5 fruit fly cellular contexts compared by ENCODE assay signal in the genomic region with DNA sequence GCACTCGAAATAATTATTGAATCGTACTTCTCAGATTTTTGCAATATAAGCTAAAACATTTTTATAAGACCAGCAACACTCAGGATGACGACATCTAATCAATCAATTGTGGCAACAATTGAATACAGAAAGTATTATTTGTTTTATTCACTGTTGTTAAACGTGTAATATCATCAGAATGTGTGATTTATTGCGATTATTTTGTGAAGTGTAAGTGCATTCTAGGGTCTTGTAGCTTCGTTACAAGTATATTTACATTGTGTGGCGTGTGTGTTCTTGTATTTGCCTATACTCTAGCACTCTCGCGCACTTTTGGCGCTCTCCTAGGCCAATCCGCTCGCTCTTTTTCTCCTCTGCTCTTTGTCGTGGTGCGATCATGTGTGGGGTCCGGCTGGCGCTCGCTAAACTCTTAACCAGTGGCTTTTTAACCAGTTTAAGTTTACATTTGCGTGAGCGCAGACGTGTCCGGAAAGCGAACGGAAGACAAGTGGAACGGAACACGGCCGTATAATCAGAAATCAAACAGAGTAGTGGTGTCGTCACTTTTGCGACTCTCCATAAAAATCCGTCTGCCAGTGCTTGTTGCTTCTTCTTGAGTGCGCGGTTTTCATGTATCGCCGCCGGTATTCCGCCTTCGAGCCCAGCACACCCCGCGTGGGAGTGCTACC.
TF ChIP-seq lines count a peak whose summit lies in the region.

No protein-coding gene starts in this region.

TF ChIP-seq in whole organism, adult, 20 proteins besides CTCF, POLR2A, EP300 and RAD21 (continued from another document):
- peak; percentile 74 for TF ChIP-seq Clk (GFP tag; optimal IDR thresholded peaks at IDR 0.05; lab: Kevin White, UChicago)
- peak; percentile 63 for TF ChIP-seq toe (GFP tag; optimal IDR thresholded peaks at IDR 0.05; lab: Kevin White, UChicago)
- TF ChIP-seq kay (GFP tag; lab: Kevin White, UChicago; ENCODE audit: borderline replicate concordance) = no peak
- no peak for TF ChIP-seq cnc (optimal IDR thresholded peaks at IDR 0.05; lab: Kevin White, UChicago)

TF ChIP-seq in whole organism, embryonic, 481 proteins besides CTCF, POLR2A, EP300 and RAD21 (continued from another document and continues in another):
- peak; percentile 93 for TF ChIP-seq Drgx (GFP tag; IDR thresholded peaks at IDR 0.05; lab: Robert Waterston, UW)
- TF ChIP-seq Neu2 (GFP tag; optimal IDR thresholded peaks at IDR 0.05; lab: Kevin White, UChicago; ENCODE audit: borderline replicate concordance) = no peak
- TF ChIP-seq CG8359 (GFP tag; optimal IDR thresholded peaks at IDR 0.05; lab: Kevin White, UChicago; ENCODE audit: borderline replicate concordance) = peak; percentile 71
- peak; percentile 50 for TF ChIP-seq Dek (tag; optimal IDR thresholded peaks at IDR 0.05; lab: Kevin White, UChicago)
- peak; percentile 60 for TF ChIP-seq trh (GFP tag; optimal IDR thresholded peaks at IDR 0.05; lab: Kevin White, UChicago)
- no peak for TF ChIP-seq CG16813 (GFP tag; IDR thresholded peaks at IDR 0.05; lab: Robert Waterston, UW; ENCODE audit: partially characterized antibody)
- peak; percentile 80 for TF ChIP-seq ci (GFP tag; IDR thresholded peaks at IDR 0.05; lab: Robert Waterston, UW)
- TF ChIP-seq CG3838 (GFP tag; optimal IDR thresholded peaks at IDR 0.05; lab: Kevin White, UChicago) = no peak
- TF ChIP-seq grau (tag; optimal IDR thresholded peaks at IDR 0.05; lab: Kevin White, UChicago) = peak; percentile 86
- peak; percentile 51; the same call in 1 of the 2 replicates for TF ChIP-seq Atf6 (GFP tag; IDR thresholded peaks at IDR 0.05; lab: Robert Waterston, UW)
- TF ChIP-seq Rx (GFP tag; IDR thresholded peaks at IDR 0.05; lab: Robert Waterston, UW) = no peak; the same call in none of the 2 replicates
- peak; percentile 66 for TF ChIP-seq CG10565 (GFP tag; optimal IDR thresholded peaks at IDR 0.05; lab: Kevin White, UChicago)
- TF ChIP-seq Tbp (GFP tag; optimal IDR thresholded peaks at IDR 0.05; lab: Kevin White, UChicago) = no peak
- TF ChIP-seq CG1529 (GFP tag; optimal IDR thresholded peaks at IDR 0.05; lab: Kevin White, UChicago) = peak; percentile 91
- TF ChIP-seq CHES-1-like (GFP tag; optimal IDR thresholded peaks at IDR 0.05; lab: Kevin White, UChicago) = peak; percentile 54
- TF ChIP-seq Vsx1 (GFP tag; optimal IDR thresholded peaks at IDR 0.05; lab: Kevin White, UChicago) = peak; percentile 76
- TF ChIP-seq Camta (GFP tag; optimal IDR thresholded peaks at IDR 0.05; lab: Kevin White, UChicago) = peak; percentile 88
- TF ChIP-seq CG1602 (GFP tag; optimal IDR thresholded peaks at IDR 0.05; lab: Kevin White, UChicago) = peak; percentile 82
- peak; percentile 78 for TF ChIP-seq CG9727 (GFP tag; optimal IDR thresholded peaks at IDR 0.05; lab: Kevin White, UChicago)
- no peak for TF ChIP-seq Dp (GFP tag; optimal IDR thresholded peaks at IDR 0.05; lab: Kevin White, UChicago)
- TF ChIP-seq wdn (GFP tag; IDR thresholded peaks at IDR 0.05; lab: Robert Waterston, UW) = no peak
- peak; percentile 25 for TF ChIP-seq CG30020 (tag; optimal IDR thresholded peaks at IDR 0.05; lab: Kevin White, UChicago)
- peak; percentile 84 for TF ChIP-seq salm (tag; optimal IDR thresholded peaks at IDR 0.05; lab: Kevin White, UChicago)
- peak; percentile 81 for TF ChIP-seq chn (GFP tag; optimal IDR thresholded peaks at IDR 0.05; lab: Kevin White, UChicago)
- peak; percentile 72 for TF ChIP-seq CG30431 (GFP tag; optimal IDR thresholded peaks at IDR 0.05; lab: Kevin White, UChicago)
- peak; percentile 51 for TF ChIP-seq CG2116 (GFP tag; optimal IDR thresholded peaks at IDR 0.05; lab: Kevin White, UChicago)
- no peak for TF ChIP-seq lbe (GFP tag; optimal IDR thresholded peaks at IDR 0.05; lab: Kevin White, UChicago)
- TF ChIP-seq mld (GFP tag; IDR thresholded peaks at IDR 0.05; lab: Robert Waterston, UW; ENCODE audit: partially characterized antibody) = no peak
- TF ChIP-seq CG11695 (GFP tag; IDR thresholded peaks at IDR 0.05; lab: Robert Waterston, UW) = peak; percentile 76

TF ChIP-seq in whole organism, prepupa, 60 proteins besides CTCF, POLR2A, EP300 and RAD21 (continued from another document and continues in another):
- TF ChIP-seq CG4318 (GFP tag; optimal IDR thresholded peaks at IDR 0.05; lab: Kevin White, UChicago) (peak; percentile 94), fkh (GFP tag; optimal IDR thresholded peaks at IDR 0.05; lab: Kevin White, UChicago) (peak; percentile 90), CG32006 (GFP tag; optimal IDR thresholded peaks at IDR 0.05; lab: Kevin White, UChicago) (peak; percentile 98), CG6808 (GFP tag; optimal IDR thresholded peaks at IDR 0.05; lab: Kevin White, UChicago) (peak; percentile 81), vri (GFP tag; optimal IDR thresholded peaks at IDR 0.05; lab: Kevin White, UChicago) (peak; percentile 55), Sox15 (GFP tag; optimal IDR thresholded peaks at IDR 0.05; lab: Kevin White, UChicago) (peak; percentile 86), CG8632 (GFP tag; optimal IDR thresholded peaks at IDR 0.05; lab: Kevin White, UChicago) (peak; percentile 86), fd85E (GFP tag; optimal IDR thresholded peaks at IDR 0.05; lab: Kevin White, UChicago) (peak; percentile 77), CG7368 (GFP tag; optimal IDR thresholded peaks at IDR 0.05; lab: Kevin White, UChicago) (peak; percentile 84), achi (GFP tag; optimal IDR thresholded peaks at IDR 0.05; lab: Kevin White, UChicago) (peak; percentile 92), dac (GFP tag; optimal IDR thresholded peaks at IDR 0.05; lab: Kevin White, UChicago) (peak; percentile 91), Lpt (GFP tag; optimal IDR thresholded peaks at IDR 0.05; lab: Kevin White, UChicago) (peak; percentile 95), OdsH (GFP tag; optimal IDR thresholded peaks at IDR 0.05; lab: Kevin White, UChicago) (peak; percentile 95), CG10669 (GFP tag; optimal IDR thresholded peaks at IDR 0.05; lab: Kevin White, UChicago) (peak; percentile 90), CG11294 (GFP tag; IDR thresholded peaks at IDR 0.05; lab: Robert Waterston, UW) (peak; percentile 88), Gug (GFP tag; IDR thresholded peaks at IDR 0.05; lab: Robert Waterston, UW) (peak; percentile 91), Hr39 (GFP tag; optimal IDR thresholded peaks at IDR 0.05; lab: Kevin White, UChicago) (peak; percentile 90), CG3032 (tag; optimal IDR thresholded peaks at IDR 0.05; lab: Kevin White, UChicago) (peak; percentile 87), Sox14 (GFP tag; optimal IDR thresholded peaks at IDR 0.05; lab: Kevin White, UChicago) (peak; percentile 96), esn (GFP tag; optimal IDR thresholded peaks at IDR 0.05; lab: Kevin White, UChicago) (peak; percentile 91), svp (GFP tag; lab: Kevin White, UChicago) (peak; percentile 97), Hr38 (GFP tag; optimal IDR thresholded peaks at IDR 0.05; lab: Kevin White, UChicago) (peak; percentile 10), CG15336 (GFP tag; IDR thresholded peaks at IDR 0.05; lab: Robert Waterston, UW) (peak; percentile 95), spab (GFP tag; optimal IDR thresholded peaks at IDR 0.05; lab: Kevin White, UChicago) (peak; percentile 88), CG8119 (GFP tag; IDR thresholded peaks at IDR 0.05; lab: Robert Waterston, UW) (peak; percentile 92), Smox (GFP tag; optimal IDR thresholded peaks at IDR 0.05; lab: Kevin White, UChicago) (peak; percentile 85), eg (GFP tag; IDR thresholded peaks at IDR 0.05; lab: Robert Waterston, UW) (peak; percentile 91), pdm3 (GFP tag; optimal IDR thresholded peaks at IDR 0.05; lab: Kevin White, UChicago) (peak; percentile 96), Blimp-1 (GFP tag; optimal IDR thresholded peaks at IDR 0.05; lab: Kevin White, UChicago) (peak; percentile 13), acj6 (GFP tag; optimal IDR thresholded peaks at IDR 0.05; lab: Kevin White, UChicago) (peak; percentile 94), salr (GFP tag; optimal IDR thresholded peaks at IDR 0.05; lab: Kevin White, UChicago) (peak; percentile 84 to 97)

TF ChIP-seq in whole organism, pupa, 21 proteins besides CTCF, POLR2A, EP300 and RAD21 (continued from another document):
- TF ChIP-seq gl (tag; optimal IDR thresholded peaks at IDR 0.05; lab: Kevin White, UChicago) (peak; percentile 79), CG10348 (GFP tag; IDR thresholded peaks at IDR 0.05; lab: Robert Waterston, UW) (peak; percentile 73; the same call in 1 of the 2 replicates)

TF ChIP-seq in whole organism, wandering third instar larva, 38 proteins besides CTCF, POLR2A, EP300 and RAD21 (continued from another document):
- TF ChIP-seq Hr83 (GFP tag; optimal IDR thresholded peaks at IDR 0.05; lab: Kevin White, UChicago; ENCODE audit: poor library complexity, severe bottlenecking) = no peak
- TF ChIP-seq Rel (GFP tag; optimal IDR thresholded peaks at IDR 0.05; lab: Kevin White, UChicago) = no peak
- TF ChIP-seq Rel (tag; optimal IDR thresholded peaks at IDR 0.05; lab: Kevin White, UChicago) = no peak
- TF ChIP-seq Dif (GFP tag; optimal IDR thresholded peaks at IDR 0.05; lab: Kevin White, UChicago; ENCODE audit: partially characterized antibody) = peak; percentile 85
- TF ChIP-seq Sp1 (GFP tag; optimal IDR thresholded peaks at IDR 0.05; lab: Kevin White, UChicago) = peak; percentile 68
- TF ChIP-seq Vsx2 (GFP tag; optimal IDR thresholded peaks at IDR 0.05; lab: Kevin White, UChicago; ENCODE audit: partially characterized antibody) = peak; percentile 23
- TF ChIP-seq fru (GFP tag; optimal IDR thresholded peaks at IDR 0.05; lab: Kevin White, UChicago) = peak; percentile 90
- TF ChIP-seq Jra (GFP tag; optimal IDR thresholded peaks at IDR 0.05; lab: Kevin White, UChicago) = no peak
- TF ChIP-seq rgr (GFP tag; optimal IDR thresholded peaks at IDR 0.05; lab: Kevin White, UChicago) = peak; percentile 80
- TF ChIP-seq N (GFP tag; optimal IDR thresholded peaks at IDR 0.05; lab: Kevin White, UChicago) = no peak
- TF ChIP-seq Hnf4 (GFP tag; optimal IDR thresholded peaks at IDR 0.05; lab: Kevin White, UChicago) = peak; percentile 50
- peak; percentile 58 for TF ChIP-seq psq (GFP tag; optimal IDR thresholded peaks at IDR 0.05; lab: Kevin White, UChicago)
- TF ChIP-seq h (GFP tag; optimal IDR thresholded peaks at IDR 0.05; lab: Kevin White, UChicago) = peak; percentile 85
- no peak for TF ChIP-seq Myc (optimal IDR thresholded peaks at IDR 0.05; lab: Kevin White, UChicago)
- TF ChIP-seq br (GFP tag; optimal IDR thresholded peaks at IDR 0.05; lab: Kevin White, UChicago) = peak; percentile 77
- peak; percentile 76 for TF ChIP-seq sv (GFP tag; optimal IDR thresholded peaks at IDR 0.05; lab: Kevin White, UChicago)
- no peak for TF ChIP-seq Hr78 (GFP tag; optimal IDR thresholded peaks at IDR 0.05; lab: Kevin White, UChicago)
- TF ChIP-seq CrebA (GFP tag; optimal IDR thresholded peaks at IDR 0.05; lab: Kevin White, UChicago; ENCODE audit: borderline replicate concordance) = no peak
- TF ChIP-seq Mio (GFP tag; optimal IDR thresholded peaks at IDR 0.05; lab: Kevin White, UChicago) = no peak
